Worm (Caenorhabditis elegans): ENCODE data around the gene sqv-3.

- TF ChIP-seq zip-5 (tag; optimal IDR thresholded peaks at IDR 0.05), result no peak
- no peak for TF ChIP-seq pha-4 (tag; optimal IDR thresholded peaks at IDR 0.05)
- TF ChIP-seq unc-55 (GFP tag; optimal IDR thresholded peaks at IDR 0.05), result no peak
- TF ChIP-seq gmeb-2 (tag; optimal IDR thresholded peaks at IDR 0.05), result no peak
Measured at ce11 chrIII:9817087-9817612, 37.0 kb upstream of the sqv-3 start, which contains the start of gene cnx-1.
